Worm (Caenorhabditis elegans): ENCODE data around the gene tmed-1.

The tmed-1 gene

ce11 chrIV:12084178-12084577 is 6.2 kb upstream of the tmed-1 start, which contains the start of gene repo-1:
TSS of gene repo-1 (plus strand) at chrIV:12084478.
- TF ChIP-seq ham-2 (GFP tag; optimal IDR thresholded peaks at IDR 0.05) = no peak

DNA sequence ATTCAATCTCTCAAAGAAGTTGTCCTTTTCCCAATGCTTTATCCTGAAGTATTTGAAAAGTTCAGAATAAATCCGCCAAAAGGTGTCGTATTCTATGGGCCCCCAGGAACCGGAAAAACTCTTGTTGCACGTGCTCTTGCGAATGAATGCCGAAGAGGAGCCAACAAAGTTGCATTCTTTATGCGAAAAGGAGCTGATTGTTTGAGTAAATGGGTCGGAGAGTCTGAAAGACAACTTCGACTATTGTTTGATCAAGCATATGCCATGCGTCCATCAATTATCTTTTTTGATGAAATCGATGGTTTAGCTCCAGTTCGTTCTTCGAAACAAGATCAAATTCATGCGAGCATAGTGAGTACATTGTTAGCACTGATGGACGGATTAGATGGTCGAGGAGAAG is 2.8 kb upstream of the tmed-1 start:
- TF ChIP-seq nhr-12 (tag; optimal IDR thresholded peaks at IDR 0.05) (no peak), lin-13 (tag; optimal IDR thresholded peaks at IDR 0.05) (no peak), zip-8 (tag; optimal IDR thresholded peaks at IDR 0.05) (no peak), lsy-2 (tag; optimal IDR thresholded peaks at IDR 0.05) (no peak), nhr-237 (tag; optimal IDR thresholded peaks at IDR 0.05) (no peak), snpc-4 (tag; optimal IDR thresholded peaks at IDR 0.05) (no peak), elt-1 (tag; optimal IDR thresholded peaks at IDR 0.05; ENCODE audit: borderline replicate concordance, insufficient read depth) (no peak), tbx-8 (GFP tag; optimal IDR thresholded peaks at IDR 0.05) (no peak)

- TF ChIP-seq lin-32 (GFP tag; optimal IDR thresholded peaks at IDR 0.05) = no peak
- peak; percentile 10 for TF ChIP-seq lsy-2 (tag; optimal IDR thresholded peaks at IDR 0.05)
- no peak for TF ChIP-seq sptf-1 (tag; optimal IDR thresholded peaks at IDR 0.05)
- no peak for TF ChIP-seq elt-1 (tag; optimal IDR thresholded peaks at IDR 0.05; ENCODE audit: borderline replicate concordance, insufficient read depth)
- TF ChIP-seq mep-1 (tag; optimal IDR thresholded peaks at IDR 0.05) = peak; percentile 33
- no peak for TF ChIP-seq nhr-2 (tag; optimal IDR thresholded peaks at IDR 0.05)
- no peak for TF ChIP-seq tbx-8 (GFP tag; optimal IDR thresholded peaks at IDR 0.05)
- no peak for TF ChIP-seq mls-2 (tag; optimal IDR thresholded peaks at IDR 0.05)
- TF ChIP-seq blmp-1 (tag; optimal IDR thresholded peaks at IDR 0.05) = no peak
- TF ChIP-seq nhr-28 (tag; optimal IDR thresholded peaks at IDR 0.05) = no peak
- TF ChIP-seq ceh-43 (GFP tag; optimal IDR thresholded peaks at IDR 0.05) = no peak
- TF ChIP-seq pha-4 (tag; optimal IDR thresholded peaks at IDR 0.05) = no peak
- TF ChIP-seq unc-39 (tag; optimal IDR thresholded peaks at IDR 0.05) = no peak
- TF ChIP-seq ham-2 (GFP tag; optimal IDR thresholded peaks at IDR 0.05) = no peak
- TF ChIP-seq nhr-237 (tag; optimal IDR thresholded peaks at IDR 0.05) = no peak
- TF ChIP-seq mab-5 (tag; optimal IDR thresholded peaks at IDR 0.05) = no peak
Observed at ce11 chrIV:12078907-12079523, 1.1 kb upstream of the tmed-1 start, which contains the start of gene lex-1. TSS of gene lex-1 (plus strand) at chrIV:12079473.

- TF ChIP-seq mab-5 (tag; optimal IDR thresholded peaks at IDR 0.05) (no peak), unc-62 (GFP tag; optimal IDR thresholded peaks at IDR 0.05) (no peak), mep-1 (tag; optimal IDR thresholded peaks at IDR 0.05) (no peak), ham-2 (GFP tag; optimal IDR thresholded peaks at IDR 0.05) (no peak), blmp-1 (tag; optimal IDR thresholded peaks at IDR 0.05) (no peak), hlh-1 (tag; optimal IDR thresholded peaks at IDR 0.05) (no peak), lsy-2 (tag; optimal IDR thresholded peaks at IDR 0.05) (no peak)
Observed at ce11 chrIV:12075497-12075896, 2.5 kb downstream of the tmed-1 start, which contains the start of gene K08E4.7. TSS of gene K08E4.7 (plus strand) at chrIV:12075797.

ce11 chrIV:12068590-12068989 is 9.4 kb downstream of the tmed-1 start, which contains the start of gene bath-37:
TSS of gene bath-37 (plus strand) at chrIV:12068890.
- TF ChIP-seq lin-32 (GFP tag; optimal IDR thresholded peaks at IDR 0.05) (no peak), nhr-2 (tag; optimal IDR thresholded peaks at IDR 0.05) (no peak), elt-3 (tag; optimal IDR thresholded peaks at IDR 0.05) (no peak), bed-3 (GFP tag; optimal IDR thresholded peaks at IDR 0.05) (no peak), ceh-83 (GFP tag; optimal IDR thresholded peaks at IDR 0.05) (no peak), sptf-1 (tag; optimal IDR thresholded peaks at IDR 0.05) (no peak), tbx-8 (GFP tag; optimal IDR thresholded peaks at IDR 0.05) (no peak), drap-1 (GFP tag; optimal IDR thresholded peaks at IDR 0.05) (no peak), blmp-1 (tag; optimal IDR thresholded peaks at IDR 0.05) (no peak), flh-1 (GFP tag; optimal IDR thresholded peaks at IDR 0.05) (no peak), mab-5 (tag; optimal IDR thresholded peaks at IDR 0.05) (no peak), mls-2 (tag; optimal IDR thresholded peaks at IDR 0.05) (no peak), unc-120 (tag; optimal IDR thresholded peaks at IDR 0.05; ENCODE audit: poor library complexity, severe bottlenecking) (no peak), nhr-28 (tag; optimal IDR thresholded peaks at IDR 0.05) (no peak), lsy-2 (tag; optimal IDR thresholded peaks at IDR 0.05) (no peak), nhr-76 (tag; optimal IDR thresholded peaks at IDR 0.05) (no peak), cnd-1 (tag; optimal IDR thresholded peaks at IDR 0.05) (no peak)

All from whole organism, mixed stage, embryonic.